Worm (Caenorhabditis elegans) whole organism, L4 larva: ENCODE data around the gene anmt-2.

ENCODE experiments used
- Y75B8A.6 ChIP-seq: fragments of 200-800 bp; sonication (Bioruptor generic); IDR thresholded peaks from 2 replicates; pipeline ENCODE4 v1.3.6; 2022; ENCODE audit warnings: missing genetic modification reagents, missing genetic modification characterization, missing compliant biosample characterization
- ceh-82 ChIP-seq: sonication (generic microtip); optimal IDR thresholded peaks from 2 replicates; lab custom pipeline; 2017; ENCODE audit warnings: missing biosample characterization, missing genetic modification characterization
- dve-1 ChIP-seq: sonication (generic microtip); optimal IDR thresholded peaks from 2 replicates; lab custom pipeline; 2017; ENCODE audit warnings: antibody characterized with exemption, mild to moderate bottlenecking, missing genetic modification characterization, missing compliant biosample characterization; ENCODE audit not compliant: insufficient read depth
- lin-13 ChIP-seq: fragments of 150-350 bp; optimal IDR thresholded peaks from 2 replicates; lab custom pipeline; 2014; ENCODE audit warnings: missing biosample characterization, missing genetic modification reagents, missing genetic modification characterization
- nhr-41 ChIP-seq: fragments of 200-800 bp; sonication (Bioruptor generic); IDR thresholded peaks from 2 replicates; pipeline ENCODE4 v1.3.6; 2022; ENCODE audit warnings: missing genetic modification reagents, missing genetic modification characterization, missing compliant biosample characterization
- zfp-2 ChIP-seq: sonication (generic microtip); optimal IDR thresholded peaks from 2 replicates; lab custom pipeline; 2016; ENCODE audit warnings: mild to moderate bottlenecking, missing genetic modification characterization, missing compliant biosample characterization

- TF ChIP-seq zfp-2 (tag; lab: Kevin White, UChicago) (no peak), nhr-41 (GFP tag; lab: Robert Waterston, UW) (no peak), lin-13 (GFP tag; lab: Kevin White, UChicago) (no peak), Y75B8A.6 (GFP tag; lab: Robert Waterston, UW) (no peak), ceh-82 (no peak), dve-1 (tag; lab: Kevin White, UChicago) (peak; percentile 89)
Measured at ce11 chrIII:6180294-6180693, 22.7 kb upstream of the anmt-2 start.
